Fruit fly (Drosophila melanogaster) whole organism, embryonic: ENCODE data around the gene Mkk4.
A peak's percentile ranks its signal among the peaks of the same experiment; 100 is the strongest.

Source experiments
- CG11504 ChIP-seq: fragments of 200-800 bp; sonication (Bioruptor generic); optimal IDR thresholded peaks from 3 replicates; lab custom pipeline; 2019; ENCODE audit warnings: missing biosample characterization, mild to moderate bottlenecking, missing genetic modification characterization, moderate library complexity
- CG12769 ChIP-seq: fragments of 200-800 bp; sonication (Bioruptor generic); optimal IDR thresholded peaks from 2 replicates; lab custom pipeline; 2019; ENCODE audit warnings: missing biosample characterization, mild to moderate bottlenecking, missing genetic modification characterization, moderate library complexity
- CG13123 ChIP-seq: fragments of 200-800 bp; sonication (Bioruptor generic); optimal IDR thresholded peaks from 2 replicates; lab custom pipeline; 2016; ENCODE audit warnings: missing biosample characterization, missing genetic modification characterization
- CG15601 ChIP-seq: fragments of 200-800 bp; sonication (Bioruptor generic); optimal IDR thresholded peaks from 3 replicates; lab custom pipeline; 2019; ENCODE audit warnings: missing biosample characterization, mild to moderate bottlenecking, missing genetic modification characterization, moderate library complexity
- CG1647 ChIP-seq: fragments of 200-800 bp; sonication (Bioruptor generic); optimal IDR thresholded peaks from 3 replicates; lab custom pipeline; 2016; ENCODE audit warnings: missing biosample characterization, missing genetic modification characterization
- CG17802 ChIP-seq: fragments of 200-800 bp; sonication (Bioruptor generic); optimal IDR thresholded peaks from 2 replicates; lab custom pipeline; 2018; ENCODE audit warnings: missing biosample characterization, mild to moderate bottlenecking, missing genetic modification characterization, moderate library complexity
- CG18011 ChIP-seq: fragments of 200-800 bp; sonication (Bioruptor generic); optimal IDR thresholded peaks from 2 replicates; lab custom pipeline; 2017; ENCODE audit warnings: missing biosample characterization, missing genetic modification characterization, mild to moderate bottlenecking, moderate library complexity, missing genotype
- CG1832 ChIP-seq: fragments of 200-800 bp; sonication (Bioruptor generic); optimal IDR thresholded peaks from 2 replicates; lab custom pipeline; 2017; ENCODE audit warnings: missing biosample characterization, mild to moderate bottlenecking, missing genetic modification characterization, inconsistent platforms
- CG2116 ChIP-seq: fragments of 200-800 bp; sonication (Bioruptor generic); optimal IDR thresholded peaks from 3 replicates; lab custom pipeline; 2018; ENCODE audit warnings: missing biosample characterization, mild to moderate bottlenecking, missing genetic modification characterization
- CG31365 ChIP-seq: fragments of 200-800 bp; sonication (Bioruptor generic); optimal IDR thresholded peaks from 2 replicates; lab custom pipeline; 2018; ENCODE audit warnings: missing biosample characterization, mild to moderate bottlenecking, missing genetic modification characterization
- CG3407 ChIP-seq: fragments of 200-800 bp; sonication (Bioruptor generic); optimal IDR thresholded peaks from 2 replicates; lab custom pipeline; 2018; ENCODE audit warnings: missing biosample characterization, mild to moderate bottlenecking, missing genetic modification characterization
- CG34422 ChIP-seq: fragments of 200-800 bp; sonication (Bioruptor generic); IDR thresholded peaks from 3 replicates; pipeline ENCODE4 v1.3.6; 2022; ENCODE audit warnings: missing biosample characterization, missing genetic modification characterization
- CG5953 ChIP-seq: fragments of 200-800 bp; sonication (Bioruptor generic); IDR thresholded peaks from 2 replicates; pipeline ENCODE4 v1.3.6; 2022; ENCODE audit warnings: missing biosample characterization, missing genetic modification characterization
- CG6254 ChIP-seq: fragments of 200-800 bp; sonication (Bioruptor generic); optimal IDR thresholded peaks from 3 replicates; lab custom pipeline; 2017; ENCODE audit warnings: mild to moderate bottlenecking, missing biosample characterization, missing genetic modification reagents, missing genetic modification characterization
- CG7271 ChIP-seq: fragments of 200-800 bp; sonication (Bioruptor generic); optimal IDR thresholded peaks from 2 replicates; lab custom pipeline; 2018; ENCODE audit warnings: missing biosample characterization, mild to moderate bottlenecking, missing genetic modification characterization, moderate library complexity
- Camta ChIP-seq: fragments of 200-800 bp; sonication (Bioruptor generic); optimal IDR thresholded peaks from 2 replicates; lab custom pipeline; 2016; ENCODE audit warnings: missing biosample characterization, missing genetic modification characterization
- Dad ChIP-seq: fragments of 200-800 bp; sonication (Bioruptor generic); optimal IDR thresholded peaks from 3 replicates; lab custom pipeline; 2016; ENCODE audit warnings: missing biosample characterization, missing genetic modification characterization
- Dbx ChIP-seq: fragments of 200-800 bp; sonication (Bioruptor generic); IDR thresholded peaks from 3 replicates; pipeline ENCODE4 v1.3.6; 2022; ENCODE audit warnings: missing biosample characterization, missing genetic modification characterization
- Dip2 ChIP-seq: fragments of 200-800 bp; sonication (Bioruptor generic); IDR thresholded peaks from 2 replicates; pipeline ENCODE4 v1.3.6; 2022; ENCODE audit warnings: missing biosample characterization, missing genetic modification characterization
- Elba2 ChIP-seq: fragments of 200-800 bp; sonication (Bioruptor generic); optimal IDR thresholded peaks from 3 replicates; lab custom pipeline; 2016; ENCODE audit warnings: missing biosample characterization, missing genetic modification characterization
- HLHmδ ChIP-seq: fragments of 200-800 bp; sonication (Bioruptor generic); optimal IDR thresholded peaks from 2 replicates; lab custom pipeline; 2018; ENCODE audit warnings: missing biosample characterization, mild to moderate bottlenecking, missing genetic modification characterization, moderate library complexity
- Hr51 ChIP-seq, 2 experiments: fragments of 200-800 bp; sonication (Bioruptor generic); optimal IDR thresholded peaks; 2 replicates in 1 of 2; 3 replicates in 1 of 2; lab custom pipeline; 2016 to 2018; ENCODE audit warnings: missing biosample characterization in 2 of 2, missing genetic modification characterization in 2 of 2, mild to moderate bottlenecking in 1 of 2, moderate library complexity in 1 of 2
- Meics ChIP-seq: fragments of 200-800 bp; sonication (Bioruptor generic); optimal IDR thresholded peaks from 2 replicates; lab custom pipeline; 2017; ENCODE audit warnings: missing biosample characterization, mild to moderate bottlenecking, missing genetic modification characterization
- Oli ChIP-seq: fragments of 200-800 bp; sonication (Bioruptor generic); optimal IDR thresholded peaks from 2 replicates; lab custom pipeline; 2018; ENCODE audit warnings: missing biosample characterization, mild to moderate bottlenecking, missing genetic modification characterization, moderate library complexity
- YL-1 ChIP-seq: fragments of 200-800 bp; sonication (Bioruptor generic); optimal IDR thresholded peaks from 3 replicates; lab custom pipeline; 2017; ENCODE audit warnings: missing biosample characterization, mild to moderate bottlenecking, missing genetic modification characterization
- bcd ChIP-seq: fragments of 200-800 bp; sonication (Bioruptor generic); optimal IDR thresholded peaks from 2 replicates; lab custom pipeline; 2017; ENCODE audit warnings: missing biosample characterization, mild to moderate bottlenecking, missing genetic modification characterization
- cad ChIP-seq: fragments of >200 bp; optimal IDR thresholded peaks from 2 replicates; lab custom pipeline; 2017; ENCODE audit warnings: missing biosample characterization, missing genetic modification characterization
- caup ChIP-seq: fragments of 200-800 bp; sonication (Bioruptor generic); optimal IDR thresholded peaks from 3 replicates; lab custom pipeline; 2017; ENCODE audit warnings: missing biosample characterization, mild to moderate bottlenecking, missing genetic modification characterization, moderate library complexity; ENCODE audit not compliant: severe bottlenecking
- dan ChIP-seq: fragments of 200-800 bp; sonication (Bioruptor generic); IDR thresholded peaks from 2 replicates; pipeline ENCODE4 v1.3.6; 2022; ENCODE audit warnings: missing biosample characterization, missing genetic modification characterization
- dmrt99B ChIP-seq: fragments of 200-800 bp; sonication (Bioruptor generic); optimal IDR thresholded peaks from 2 replicates; lab custom pipeline; 2018; ENCODE audit warnings: missing biosample characterization, mild to moderate bottlenecking, missing genetic modification characterization, moderate library complexity
- dpn ChIP-seq, 2 experiments: fragments of 200-800 bp; sonication (Bioruptor generic); optimal IDR thresholded peaks; 3 replicates each; lab custom pipeline; 2016; ENCODE audit warnings: missing biosample characterization in 2 of 2, missing genetic modification characterization in 2 of 2
- ems ChIP-seq: fragments of 200-800 bp; sonication (Bioruptor generic); optimal IDR thresholded peaks from 3 replicates; lab custom pipeline; 2016; ENCODE audit warnings: missing biosample characterization, missing genetic modification characterization
- gce ChIP-seq: fragments of 200-800 bp; sonication (Bioruptor generic); IDR thresholded peaks from 3 replicates; pipeline ENCODE4 v1.3.6; 2022; ENCODE audit warnings: missing biosample characterization, missing genetic modification characterization
- gsb-n ChIP-seq: fragments of 200-800 bp; sonication (Bioruptor generic); optimal IDR thresholded peaks from 3 replicates; lab custom pipeline; 2018; ENCODE audit warnings: missing biosample characterization, mild to moderate bottlenecking, missing genetic modification characterization
- lab ChIP-seq: fragments of 200-800 bp; sonication (Bioruptor generic); optimal IDR thresholded peaks from 3 replicates; lab custom pipeline; 2017; ENCODE audit warnings: missing biosample characterization, missing genetic modification characterization, mild to moderate bottlenecking, moderate library complexity, missing genetic modification reagents
- lola ChIP-seq, 3 experiments: fragments of >200 bp in 2 of 3; fragments of 200-800 bp in 1 of 3; sonication (Bioruptor generic) in 1 of 3; optimal IDR thresholded peaks; 2 replicates each; lab custom pipeline; 2017 to 2019; ENCODE audit warnings: missing biosample characterization in 3 of 3, missing genetic modification characterization in 3 of 3, mild to moderate bottlenecking in 1 of 3, moderate library complexity in 1 of 3
- lov ChIP-seq, 2 experiments: fragments of 200-800 bp in 1 of 2; fragments of >200 bp in 1 of 2; sonication (Bioruptor generic) in 1 of 2; IDR thresholded peaks in 1 of 2; optimal IDR thresholded peaks in 1 of 2; 2 replicates in 1 of 2; 3 replicates in 1 of 2; pipeline versions ENCODE4 v1.3.6 to Lab custom; 2017 to 2022; ENCODE audit warnings: missing biosample characterization in 1 of 2, missing genetic modification characterization in 1 of 2
- pho ChIP-seq: fragments of 200-800 bp; sonication (Bioruptor generic); optimal IDR thresholded peaks from 2 replicates; lab custom pipeline; 2016; ENCODE audit warnings: missing biosample characterization, missing genetic modification characterization
- pum ChIP-seq: fragments of 200-800 bp; sonication (Bioruptor generic); optimal IDR thresholded peaks from 2 replicates; lab custom pipeline; 2016; ENCODE audit warnings: missing biosample characterization, missing genetic modification characterization
- so ChIP-seq: fragments of 200-800 bp; sonication (Bioruptor generic); IDR thresholded peaks from 3 replicates; pipeline ENCODE4 v1.3.6; 2022; ENCODE audit warnings: missing biosample characterization, missing genetic modification characterization
- tll ChIP-seq, 2 experiments: fragments of 200-800 bp in 1 of 2; fragments of >200 bp in 1 of 2; sonication (Bioruptor generic) in 1 of 2; optimal IDR thresholded peaks; 2 replicates each; lab custom pipeline; 2017 to 2019; ENCODE audit warnings: missing biosample characterization in 2 of 2, missing genetic modification characterization in 2 of 2, mild to moderate bottlenecking in 1 of 2, moderate library complexity in 1 of 2
- trem ChIP-seq: fragments of 200-800 bp; optimal IDR thresholded peaks from 3 replicates; lab custom pipeline; 2019; ENCODE audit warnings: missing biosample characterization, mild to moderate bottlenecking, missing genetic modification characterization, moderate library complexity
- tup ChIP-seq: fragments of 200-800 bp; sonication (Bioruptor generic); optimal IDR thresholded peaks from 2 replicates; lab custom pipeline; 2016; ENCODE audit warnings: missing biosample characterization, mild to moderate bottlenecking, missing genetic modification characterization, moderate library complexity
- unc-4 ChIP-seq: fragments of 200-800 bp; sonication (Bioruptor generic); IDR thresholded peaks from 2 replicates; pipeline ENCODE4 v1.3.6; 2022; ENCODE audit warnings: missing biosample characterization, missing genetic modification characterization; ENCODE audit not compliant: partially characterized antibody
- vvl ChIP-seq: fragments of 200-800 bp; sonication (Bioruptor generic); IDR thresholded peaks from 2 replicates; pipeline ENCODE4 v1.3.6; 2022; ENCODE audit warnings: missing biosample characterization, missing genetic modification characterization
- wor ChIP-seq: fragments of 200-800 bp; sonication (Bioruptor generic); IDR thresholded peaks from 2 replicates; pipeline ENCODE4 v1.3.6; 2022; ENCODE audit warnings: missing biosample characterization, missing genetic modification characterization

Mkk4 gene

dm6 chr3R:8670529-8671491 is 20.2 kb upstream of the Mkk4 start, which contains the start of gene p (continued):
- TF ChIP-seq Oli (peak; percentile 17), trem (peak; percentile 19), Dip2 (GFP tag; lab: Robert Waterston, UW) (no peak), dmrt99B (tag; lab: Kevin White, UChicago) (peak; percentile 37), dan (no peak), cad (no peak), pho (GFP tag; lab: Kevin White, UChicago) (no peak), pum (GFP tag; lab: Kevin White, UChicago) (peak; percentile 43), Dad (GFP tag; lab: Kevin White, UChicago) (peak; percentile 37), CG6254 (GFP tag; lab: Kevin White, UChicago) (peak; percentile 26), gsb-n (tag; lab: Kevin White, UChicago) (no peak), HLHmδ (GFP tag; lab: Kevin White, UChicago) (no peak), Elba2 (GFP tag; lab: Kevin White, UChicago) (no peak), vvl (peak; percentile 51), gce (GFP tag; lab: Robert Waterston, UW) (no peak), wor (GFP tag; lab: Robert Waterston, UW) (no peak), CG31365 (tag; lab: Kevin White, UChicago) (no peak), lov (optimal IDR thresholded peaks at IDR 0.05; lab: Kevin White, UChicago) (no peak), lov (GFP tag; IDR thresholded peaks at IDR 0.05; lab: Robert Waterston, UW) (no peak), CG12769 (no peak), dpn (GFP tag; optimal IDR thresholded peaks at IDR 0.05; lab: Kevin White, UChicago) (peak; percentile 36 to 45), CG15601 (tag; lab: Kevin White, UChicago) (peak; percentile 60), Meics (GFP tag; lab: Kevin White, UChicago) (peak; percentile 60), CG11504 (tag; lab: Kevin White, UChicago) (peak; percentile 49), CG18011 (GFP tag; lab: Kevin White, UChicago) (no peak), unc-4 (GFP tag; lab: Robert Waterston, UW) (no peak), CG3407 (GFP tag; lab: Kevin White, UChicago) (peak; percentile 7), bcd (GFP tag; lab: Kevin White, UChicago) (peak; percentile 32), caup (peak; percentile 61), lola (GFP tag; optimal IDR thresholded peaks at IDR 0.05; lab: Kevin White, UChicago) (no peak), Camta (GFP tag; lab: Kevin White, UChicago) (no peak), Hr51 (GFP tag; optimal IDR thresholded peaks at IDR 0.05; lab: Kevin White, UChicago) (peak in 1 of 2 experiments; percentile 43), so (GFP tag; lab: Robert Waterston, UW) (no peak; the same call in 2 of the 3 replicates), CG1647 (GFP tag; lab: Kevin White, UChicago) (peak; percentile 30), ems (GFP tag; lab: Kevin White, UChicago) (peak; percentile 51), CG34422 (GFP tag; lab: Robert Waterston, UW) (no peak), Dbx (GFP tag; lab: Robert Waterston, UW) (0 out of 3 replicates have a peak, but pooled peaks have one; percentile 25), CG17802 (tag; lab: Kevin White, UChicago) (no peak), CG1832 (no peak), tll (GFP tag; optimal IDR thresholded peaks at IDR 0.05; lab: Kevin White, UChicago) (no peak), CG13123 (no peak), CG5953 (GFP tag; lab: Robert Waterston, UW) (peak; percentile 3; the same call in 1 of the 2 replicates), lab (GFP tag; lab: Kevin White, UChicago) (peak; percentile 60), YL-1 (peak; percentile 16), CG7271 (tag; lab: Kevin White, UChicago) (peak; percentile 8), tup (GFP tag; lab: Kevin White, UChicago) (no peak), CG2116 (GFP tag; lab: Kevin White, UChicago) (no peak)
